Fruit fly (Drosophila melanogaster) whole organism, embryonic: ENCODE results near the gene ato.

ENCODE experiments used
- Aef1 ChIP-seq: fragments of 200-800 bp; sonication (Bioruptor generic); IDR thresholded peaks from 3 replicates; pipeline ENCODE4 v1.3.6; 2022; ENCODE audit warnings: missing biosample characterization, missing genetic modification characterization
- Atf-2 ChIP-seq: fragments of 200-800 bp; sonication (Bioruptor generic); optimal IDR thresholded peaks from 2 replicates; lab custom pipeline; 2016; ENCODE audit warnings: missing biosample characterization, missing genetic modification characterization
- Bgb ChIP-seq: fragments of 200-800 bp; sonication (Bioruptor generic); IDR thresholded peaks from 2 replicates; pipeline ENCODE4 v1.3.6; 2022; ENCODE audit warnings: missing biosample characterization, missing genetic modification characterization; ENCODE audit not compliant: partially characterized antibody
- CG10274 ChIP-seq: fragments of 200-800 bp; sonication (Bioruptor generic); optimal IDR thresholded peaks from 3 replicates; lab custom pipeline; 2017; ENCODE audit warnings: missing biosample characterization, mild to moderate bottlenecking, missing genetic modification characterization
- CG10321 ChIP-seq: fragments of 200-800 bp; sonication (Bioruptor generic); IDR thresholded peaks from 2 replicates; pipeline ENCODE4 v1.3.6; 2022; ENCODE audit warnings: missing biosample characterization, missing genetic modification characterization
- CG11695 ChIP-seq: fragments of 200-800 bp; sonication (Bioruptor generic); IDR thresholded peaks from 3 replicates; pipeline ENCODE4 v1.3.6; 2022; ENCODE audit warnings: missing biosample characterization, missing genetic modification characterization
- CG12942 ChIP-seq: fragments of 200-800 bp; sonication (Bioruptor generic); optimal IDR thresholded peaks from 3 replicates; lab custom pipeline; 2016; ENCODE audit warnings: missing biosample characterization, missing genetic modification characterization
- CG13424 ChIP-seq: fragments of 200-800 bp; sonication (Bioruptor generic); optimal IDR thresholded peaks from 2 replicates; lab custom pipeline; 2019; ENCODE audit warnings: missing biosample characterization, mild to moderate bottlenecking, missing genetic modification characterization, moderate library complexity
- CG14441 ChIP-seq: fragments of 200-800 bp; sonication (Bioruptor generic); IDR thresholded peaks from 2 replicates; pipeline ENCODE4 v1.3.6; 2022; ENCODE audit warnings: missing biosample characterization, missing genetic modification characterization
- CG15073 ChIP-seq: fragments of 200-800 bp; sonication (Bioruptor generic); optimal IDR thresholded peaks from 2 replicates; lab custom pipeline; 2016; ENCODE audit warnings: missing biosample characterization, missing genetic modification characterization
- CG17328 ChIP-seq: fragments of 200-800 bp; sonication (Bioruptor generic); IDR thresholded peaks from 2 replicates; pipeline ENCODE4 v1.3.6; 2022; ENCODE audit warnings: missing biosample characterization, missing genetic modification characterization
- CG17568 ChIP-seq: fragments of 200-800 bp; sonication (Bioruptor generic); optimal IDR thresholded peaks from 2 replicates; lab custom pipeline; 2018; ENCODE audit warnings: missing biosample characterization, mild to moderate bottlenecking, missing genetic modification characterization, moderate library complexity
- CG2116 ChIP-seq: fragments of 200-800 bp; sonication (Bioruptor generic); optimal IDR thresholded peaks from 3 replicates; lab custom pipeline; 2018; ENCODE audit warnings: missing biosample characterization, mild to moderate bottlenecking, missing genetic modification characterization
- CG2129 ChIP-seq: fragments of 200-800 bp; sonication (Bioruptor generic); IDR thresholded peaks from 2 replicates; pipeline ENCODE4 v1.3.6; 2022; ENCODE audit warnings: missing biosample characterization, missing genetic modification characterization; ENCODE audit not compliant: partially characterized antibody
- CG30403 ChIP-seq: fragments of 200-800 bp; sonication (Bioruptor generic); optimal IDR thresholded peaks from 3 replicates; lab custom pipeline; 2016; ENCODE audit warnings: missing biosample characterization, missing genetic modification characterization
- CG31224 ChIP-seq: fragments of 200-800 bp; sonication (Bioruptor generic); IDR thresholded peaks from 2 replicates; pipeline ENCODE4 v1.3.6; 2022; ENCODE audit warnings: missing biosample characterization, missing genetic modification characterization
- CG32532 ChIP-seq: fragments of 200-800 bp; sonication (Bioruptor generic); IDR thresholded peaks from 2 replicates; pipeline ENCODE4 v1.3.6; 2022; ENCODE audit warnings: missing biosample characterization, missing genetic modification characterization
- CG33213 ChIP-seq: fragments of 200-800 bp; sonication (Bioruptor generic); optimal IDR thresholded peaks from 3 replicates; lab custom pipeline; 2016; ENCODE audit warnings: missing biosample characterization, missing genetic modification characterization
- CG34422 ChIP-seq: fragments of 200-800 bp; sonication (Bioruptor generic); IDR thresholded peaks from 3 replicates; pipeline ENCODE4 v1.3.6; 2022; ENCODE audit warnings: missing biosample characterization, missing genetic modification characterization
- CG43689 ChIP-seq: fragments of 200-800 bp; sonication (Bioruptor generic); IDR thresholded peaks from 2 replicates; pipeline ENCODE4 v1.3.6; 2022; ENCODE audit warnings: missing biosample characterization, missing genetic modification characterization
- CG4404 ChIP-seq: fragments of 200-800 bp; sonication (Bioruptor generic); IDR thresholded peaks from 2 replicates; pipeline ENCODE4 v1.3.6; 2022; ENCODE audit warnings: missing biosample characterization, missing genetic modification characterization
- CG4730 ChIP-seq: fragments of 200-800 bp; sonication (Bioruptor generic); IDR thresholded peaks from 2 replicates; pipeline ENCODE4 v1.3.6; 2022; ENCODE audit warnings: missing biosample characterization, missing genetic modification characterization
- CG5245 ChIP-seq: fragments of 200-800 bp; sonication (Bioruptor generic); optimal IDR thresholded peaks from 3 replicates; lab custom pipeline; 2016; ENCODE audit warnings: missing biosample characterization, missing genetic modification characterization
- CG6654 ChIP-seq: fragments of 200-800 bp; sonication (Bioruptor generic); optimal IDR thresholded peaks from 2 replicates; lab custom pipeline; 2017; ENCODE audit warnings: missing biosample characterization, mild to moderate bottlenecking, missing genetic modification characterization
- CG8924 ChIP-seq: fragments of 200-800 bp; optimal IDR thresholded peaks from 3 replicates; lab custom pipeline; 2019; ENCODE audit warnings: missing biosample characterization, mild to moderate bottlenecking, missing genetic modification characterization, moderate library complexity
- CG9876 ChIP-seq: fragments of 200-800 bp; sonication (Bioruptor generic); optimal IDR thresholded peaks from 2 replicates; lab custom pipeline; 2016; ENCODE audit warnings: missing biosample characterization, missing genetic modification characterization
- Dfd ChIP-seq, 2 experiments: fragments of >200 bp; optimal IDR thresholded peaks; 2 replicates each; lab custom pipeline; 2017; ENCODE audit warnings: missing biosample characterization in 2 of 2, missing genetic modification characterization in 2 of 2
- Eip74EF ChIP-seq, 2 experiments: fragments of 200-800 bp in 1 of 2; fragments of >200 bp in 1 of 2; sonication (Bioruptor generic) in 1 of 2; optimal IDR thresholded peaks; 2 replicates each; lab custom pipeline; 2017 to 2019; ENCODE audit warnings: missing biosample characterization in 2 of 2, missing genetic modification characterization in 2 of 2, mild to moderate bottlenecking in 1 of 2, moderate library complexity in 1 of 2
- HHEX ChIP-seq: fragments of 200-800 bp; sonication (Bioruptor generic); optimal IDR thresholded peaks from 3 replicates; lab custom pipeline; 2017; ENCODE audit warnings: missing biosample characterization, mild to moderate bottlenecking, missing genetic modification characterization, missing genetic modification reagents
- Hr3 ChIP-seq: fragments of 200-800 bp; sonication (Bioruptor generic); optimal IDR thresholded peaks from 3 replicates; lab custom pipeline; 2016; ENCODE audit warnings: missing biosample characterization, missing genetic modification characterization
- Kr ChIP-seq: fragments of 200-800 bp; sonication (Bioruptor generic); optimal IDR thresholded peaks from 2 replicates; lab custom pipeline; 2017; ENCODE audit warnings: missing biosample characterization, mild to moderate bottlenecking, missing genetic modification characterization
- Lhr ChIP-seq: fragments of 200-800 bp; sonication (Bioruptor generic); optimal IDR thresholded peaks from 3 replicates; lab custom pipeline; 2017; ENCODE audit warnings: mild to moderate bottlenecking, missing biosample characterization, missing genetic modification reagents, missing genetic modification characterization
- Neu2 ChIP-seq: fragments of 200-800 bp; sonication (Bioruptor generic); optimal IDR thresholded peaks from 3 replicates; lab custom pipeline; 2016; ENCODE audit warnings: missing biosample characterization, missing genetic modification characterization, borderline replicate concordance
- aop ChIP-seq: fragments of 200-800 bp; sonication (Bioruptor generic); IDR thresholded peaks from 2 replicates; pipeline ENCODE4 v1.3.6; 2022; ENCODE audit warnings: missing biosample characterization, missing genetic modification characterization
- az2 ChIP-seq: fragments of 200-800 bp; sonication (Bioruptor generic); optimal IDR thresholded peaks from 3 replicates; lab custom pipeline; 2016; ENCODE audit warnings: missing biosample characterization, missing genetic modification characterization
- bowl ChIP-seq: fragments of 200-800 bp; sonication (Bioruptor generic); IDR thresholded peaks from 2 replicates; pipeline ENCODE4 v1.3.6; 2022; ENCODE audit warnings: missing biosample characterization, missing genetic modification characterization
- cg ChIP-seq: fragments of 200-800 bp; sonication (Bioruptor generic); optimal IDR thresholded peaks from 3 replicates; lab custom pipeline; 2019; ENCODE audit warnings: missing biosample characterization, mild to moderate bottlenecking, missing genetic modification characterization, moderate library complexity
- croc ChIP-seq: fragments of 200-800 bp; sonication (Bioruptor generic); conservative IDR thresholded peaks from 3 replicates; pipeline ENCODE4 v1.3.6; 2022; ENCODE audit warnings: missing biosample characterization, missing genetic modification characterization
- kay ChIP-seq: fragments of 200-800 bp; sonication (Bioruptor generic); optimal IDR thresholded peaks from 2 replicates; lab custom pipeline; 2016; ENCODE audit warnings: missing biosample characterization, missing genetic modification characterization
- lbe ChIP-seq: fragments of 200-800 bp; sonication (Bioruptor generic); optimal IDR thresholded peaks from 2 replicates; lab custom pipeline; 2016; ENCODE audit warnings: missing biosample characterization, mild to moderate bottlenecking, missing genetic modification characterization
- lilli ChIP-seq: fragments of 200-800 bp; sonication (Bioruptor generic); optimal IDR thresholded peaks from 3 replicates; lab custom pipeline; 2016; ENCODE audit warnings: missing biosample characterization, missing genetic modification characterization
- lov ChIP-seq, 2 experiments: fragments of 200-800 bp in 1 of 2; fragments of >200 bp in 1 of 2; sonication (Bioruptor generic) in 1 of 2; IDR thresholded peaks in 1 of 2; optimal IDR thresholded peaks in 1 of 2; 2 replicates in 1 of 2; 3 replicates in 1 of 2; pipeline versions ENCODE4 v1.3.6 to Lab custom; 2017 to 2022; ENCODE audit warnings: missing biosample characterization in 1 of 2, missing genetic modification characterization in 1 of 2
- maf-S ChIP-seq: fragments of 200-800 bp; sonication (Bioruptor generic); optimal IDR thresholded peaks from 2 replicates; lab custom pipeline; 2016; ENCODE audit warnings: missing biosample characterization, missing genetic modification characterization
- nerfin-1 ChIP-seq: fragments of 200-800 bp; sonication (Bioruptor generic); optimal IDR thresholded peaks from 3 replicates; lab custom pipeline; 2019; ENCODE audit warnings: missing biosample characterization, mild to moderate bottlenecking, missing genetic modification characterization, moderate library complexity
- onecut ChIP-seq: fragments of 200-800 bp; sonication (Bioruptor generic); IDR thresholded peaks from 2 replicates; pipeline ENCODE4 v1.3.6; 2022; ENCODE audit warnings: missing biosample characterization, missing genetic modification characterization
- prd ChIP-seq, 3 experiments: fragments of >200 bp in 2 of 3; fragments of 200-800 bp in 1 of 3; sonication (Bioruptor generic) in 1 of 3; optimal IDR thresholded peaks in 2 of 3; IDR thresholded peaks in 1 of 3; 2 replicates in 2 of 3; 3 replicates in 1 of 3; pipeline versions ENCODE4 v1.3.6 to Lab custom; 2017 to 2022; ENCODE audit warnings: missing biosample characterization in 1 of 3, missing genetic modification characterization in 1 of 3
- trem ChIP-seq: fragments of 200-800 bp; optimal IDR thresholded peaks from 3 replicates; lab custom pipeline; 2019; ENCODE audit warnings: missing biosample characterization, mild to moderate bottlenecking, missing genetic modification characterization, moderate library complexity
- usp ChIP-seq: fragments of >200 bp; optimal IDR thresholded peaks from 2 replicates; lab custom pipeline; 2017; ENCODE audit warnings: missing biosample characterization, missing genetic modification characterization
- vvl ChIP-seq: fragments of 200-800 bp; sonication (Bioruptor generic); IDR thresholded peaks from 2 replicates; pipeline ENCODE4 v1.3.6; 2022; ENCODE audit warnings: missing biosample characterization, missing genetic modification characterization
- zen ChIP-seq: fragments of 200-800 bp; sonication (Bioruptor generic); optimal IDR thresholded peaks from 3 replicates; lab custom pipeline; 2018; ENCODE audit warnings: missing biosample characterization, mild to moderate bottlenecking, missing genetic modification characterization, moderate library complexity
- zfh1 ChIP-seq: fragments of 200-800 bp; sonication (Bioruptor generic); IDR thresholded peaks from 3 replicates; pipeline ENCODE4 v1.3.6; 2022; ENCODE audit warnings: missing biosample characterization, missing genetic modification characterization

Gene ato

dm6 chr3R:8233370-8233773 lies 44.5 kb upstream of the ato start, which contains the start of gene PolI (continued):
- TF ChIP-seq Dfd (GFP tag; optimal IDR thresholded peaks at IDR 0.05; lab: Kevin White, UChicago) (no peak), maf-S (peak; percentile 36), CG12942 (GFP tag; lab: Kevin White, UChicago) (no peak), CG9876 (no peak), CG10321 (no peak), kay (GFP tag; lab: Kevin White, UChicago) (peak; percentile 70), Neu2 (no peak), cg (no peak), Bgb (GFP tag; lab: Robert Waterston, UW) (peak; percentile 54; the same call in 1 of the 2 replicates), Atf-2 (GFP tag; lab: Kevin White, UChicago) (no peak), zfh1 (GFP tag; lab: Robert Waterston, UW) (no peak), CG31224 (no peak), CG2129 (GFP tag; lab: Robert Waterston, UW) (no peak), CG17568 (GFP tag; lab: Kevin White, UChicago) (peak; percentile 22), zen (tag; lab: Kevin White, UChicago) (peak; percentile 36), trem (tag; lab: Kevin White, UChicago) (peak; percentile 85), HHEX (no peak), CG17328 (GFP tag; lab: Robert Waterston, UW) (no peak), bowl (no peak), az2 (GFP tag; lab: Kevin White, UChicago) (no peak), CG30403 (GFP tag; lab: Kevin White, UChicago) (no peak), CG13424 (tag; lab: Kevin White, UChicago) (peak; percentile 42), Kr (no peak), usp (GFP tag; lab: Kevin White, UChicago) (no peak), onecut (no peak), CG33213 (peak; percentile 76), CG5245 (GFP tag; lab: Kevin White, UChicago) (no peak), CG2116 (peak; percentile 83), CG34422 (GFP tag; lab: Robert Waterston, UW) (no peak; the same call in 2 of the 3 replicates), CG4404 (GFP tag; lab: Robert Waterston, UW) (no peak), lov (optimal IDR thresholded peaks at IDR 0.05; lab: Kevin White, UChicago) (no peak), lov (GFP tag; IDR thresholded peaks at IDR 0.05; lab: Robert Waterston, UW) (no peak), CG10274 (GFP tag; lab: Kevin White, UChicago) (no peak), prd (optimal IDR thresholded peaks at IDR 0.05; lab: Kevin White, UChicago) (no peak), prd (GFP tag; IDR thresholded peaks at IDR 0.05; lab: Robert Waterston, UW) (no peak), CG11695 (GFP tag; lab: Robert Waterston, UW) (no peak), CG8924 (tag; lab: Kevin White, UChicago) (peak; percentile 2), CG32532 (GFP tag; lab: Robert Waterston, UW) (no peak), CG4730 (GFP tag; lab: Robert Waterston, UW) (no peak), CG14441 (GFP tag; lab: Robert Waterston, UW) (0 out of 2 replicates have a peak, but pooled peaks have one; percentile 15), CG43689 (no peak), CG6654 (GFP tag; lab: Kevin White, UChicago) (no peak), Aef1 (GFP tag; lab: Robert Waterston, UW) (no peak), lbe (peak; percentile 21), CG15073 (GFP tag; lab: Kevin White, UChicago) (no peak), aop (GFP tag; lab: Robert Waterston, UW) (no peak), croc (GFP tag; lab: Robert Waterston, UW) (no peak), nerfin-1 (tag; lab: Kevin White, UChicago) (no peak), vvl (GFP tag; lab: Robert Waterston, UW) (no peak; the same call in 1 of the 2 replicates), Hr3 (GFP tag; lab: Kevin White, UChicago) (no peak), Lhr (peak; percentile 96), lilli (peak; percentile 53), Eip74EF (GFP tag; optimal IDR thresholded peaks at IDR 0.05; lab: Kevin White, UChicago) (peak in 1 of 2 experiments; percentile 7)
